Fruit fly (Drosophila melanogaster): ENCODE measurements around the gene Acsf3.

The Acsf3 gene

DNA sequence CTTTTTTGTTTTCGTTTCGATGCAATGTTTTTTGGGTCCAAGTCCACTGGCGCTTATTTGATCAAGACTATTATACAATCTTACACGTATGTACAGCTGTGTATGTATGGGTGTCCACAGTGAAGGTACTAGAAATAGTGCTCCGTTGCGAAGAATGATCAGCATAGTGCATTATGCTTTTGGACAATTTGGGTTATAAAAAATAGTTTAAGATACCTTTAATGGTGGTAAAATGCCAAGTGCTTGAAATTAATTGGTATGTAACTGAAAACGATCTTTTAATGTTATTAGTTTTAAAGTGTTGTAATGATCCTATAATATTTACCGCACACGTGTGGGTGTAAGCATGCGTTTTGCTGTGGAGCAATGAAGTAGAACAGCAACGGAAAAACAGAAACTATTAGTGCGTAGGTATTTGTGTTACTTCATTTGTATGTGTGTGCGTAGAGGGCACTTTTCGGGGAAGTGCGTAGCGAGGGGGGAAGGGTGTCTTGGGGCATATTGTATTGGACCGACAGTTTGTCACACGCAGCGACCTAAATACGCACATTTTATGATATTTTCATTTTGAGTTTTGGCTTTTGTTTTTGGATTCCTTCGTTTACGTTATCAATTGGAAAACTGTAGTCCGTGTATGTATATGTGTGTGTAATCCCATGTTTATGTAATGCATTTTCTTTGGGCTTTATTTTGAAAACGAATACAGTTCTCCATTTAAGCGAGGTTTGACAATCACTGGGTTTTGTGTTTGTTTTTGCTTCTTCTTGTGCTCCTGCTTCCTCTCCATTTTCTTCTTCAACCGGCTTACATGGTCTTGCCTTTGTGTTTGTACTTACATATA, 7.5 kb downstream of the Acsf3 start (continued):
- TF ChIP-seq bab2 (GFP tag; optimal IDR thresholded peaks at IDR 0.05) (peak; percentile 83), CG10565 (GFP tag; optimal IDR thresholded peaks at IDR 0.05) (peak; percentile 67), jumu (GFP tag; optimal IDR thresholded peaks at IDR 0.05) (peak; percentile 88), knrl (GFP tag; IDR thresholded peaks at IDR 0.05; ENCODE audit: partially characterized antibody) (no peak), dysf (GFP tag; IDR thresholded peaks at IDR 0.05) (peak; percentile 91), Asciz (GFP tag; optimal IDR thresholded peaks at IDR 0.05) (peak; percentile 93), hb (GFP tag; IDR thresholded peaks at IDR 0.05; ENCODE audit: partially characterized antibody) (no peak), sr (GFP tag; IDR thresholded peaks at IDR 0.05) (peak; percentile 47; the same call in 1 of the 3 replicates), br (optimal IDR thresholded peaks at IDR 0.05) (no peak), ac (GFP tag; optimal IDR thresholded peaks at IDR 0.05) (peak; percentile 82), CG10543 (GFP tag; optimal IDR thresholded peaks at IDR 0.05) (peak; percentile 36), pros (GFP tag; optimal IDR thresholded peaks at IDR 0.05) (no peak), Scr (GFP tag; IDR thresholded peaks at IDR 0.05; ENCODE audit: partially characterized antibody) (no peak), salm (tag; optimal IDR thresholded peaks at IDR 0.05) (peak; percentile 91), CG10959 (GFP tag; IDR thresholded peaks at IDR 0.05) (peak; percentile 83), CoRest (tag; optimal IDR thresholded peaks at IDR 0.05) (peak; percentile 94), tap (tag; optimal IDR thresholded peaks at IDR 0.05) (peak; percentile 92), CG18619 (GFP tag; optimal IDR thresholded peaks at IDR 0.05) (peak; percentile 85), schlank (tag; optimal IDR thresholded peaks at IDR 0.05) (peak; percentile 58), CG10431 (GFP tag; optimal IDR thresholded peaks at IDR 0.05) (no peak), HLHmδ (GFP tag; optimal IDR thresholded peaks at IDR 0.05) (no peak), CG4282 (GFP tag; optimal IDR thresholded peaks at IDR 0.05) (peak; percentile 64), otp (GFP tag; IDR thresholded peaks at IDR 0.05) (peak; percentile 75), MESR4 (GFP tag; optimal IDR thresholded peaks at IDR 0.05) (peak; percentile 37), sc (optimal IDR thresholded peaks at IDR 0.05) (no peak), sc (GFP tag; optimal IDR thresholded peaks at IDR 0.05) (peak; percentile 92), shn (GFP tag; optimal IDR thresholded peaks at IDR 0.05) (peak; percentile 89), zf30C (GFP tag; optimal IDR thresholded peaks at IDR 0.05) (no peak), CG2875 (GFP tag; optimal IDR thresholded peaks at IDR 0.05) (peak; percentile 92), CG7556 (GFP tag; optimal IDR thresholded peaks at IDR 0.05) (peak; percentile 85), Atf3 (GFP tag; optimal IDR thresholded peaks at IDR 0.05) (peak; percentile 89), pho (GFP tag; optimal IDR thresholded peaks at IDR 0.05) (peak; percentile 79), Xbp1 (GFP tag; optimal IDR thresholded peaks at IDR 0.05) (peak; percentile 91), ewg (GFP tag; optimal IDR thresholded peaks at IDR 0.05) (peak; percentile 87), org-1 (GFP tag; optimal IDR thresholded peaks at IDR 0.05) (peak; percentile 89), Ets65A (GFP tag) (peak; percentile 99), CG2202 (tag; optimal IDR thresholded peaks at IDR 0.05) (peak; percentile 93), CG12769 (tag; optimal IDR thresholded peaks at IDR 0.05) (peak; percentile 92), Sox100B (GFP tag; optimal IDR thresholded peaks at IDR 0.05) (peak; percentile 91), CG6272 (GFP tag; IDR thresholded peaks at IDR 0.05) (peak; percentile 77; the same call in 1 of the 2 replicates), CG3407 (GFP tag; optimal IDR thresholded peaks at IDR 0.05) (peak; percentile 88), amos (GFP tag; IDR thresholded peaks at IDR 0.05; ENCODE audit: partially characterized antibody) (no peak), Chrac-16 (GFP tag; optimal IDR thresholded peaks at IDR 0.05) (peak; percentile 93), Tbp (GFP tag; optimal IDR thresholded peaks at IDR 0.05) (no peak), Ssrp (tag; optimal IDR thresholded peaks at IDR 0.05) (peak; percentile 93), CG15011 (GFP tag; optimal IDR thresholded peaks at IDR 0.05) (peak; percentile 83), PHDP (tag; optimal IDR thresholded peaks at IDR 0.05) (peak; percentile 93), seq (GFP tag; IDR thresholded peaks at IDR 0.05) (peak; percentile 85), TFAM (GFP tag; optimal IDR thresholded peaks at IDR 0.05) (peak; percentile 67)
